Worm (Caenorhabditis elegans): Measurements from ENCODE around the gene dli-1.

DNA sequence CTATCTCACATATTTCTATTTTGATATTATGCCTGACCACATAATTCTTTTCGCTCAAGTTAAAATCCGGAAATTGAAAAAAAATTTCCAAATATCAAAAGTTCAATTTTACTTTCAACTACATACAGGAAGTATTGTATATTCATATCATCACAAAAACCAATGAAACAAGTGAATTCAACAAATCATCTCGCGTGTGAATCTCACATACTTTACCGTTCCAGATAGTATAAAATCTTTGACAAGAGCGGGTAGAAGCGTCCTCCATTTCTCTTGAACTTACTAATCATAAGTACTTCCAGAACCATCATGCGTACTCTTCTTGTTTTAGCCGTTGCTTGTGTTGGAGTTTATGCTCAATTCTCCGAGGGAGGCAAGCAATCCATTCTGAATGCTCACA is 27.1 kb downstream of the dli-1 start, which contains the start of gene scl-8:
- TF ChIP-seq lin-15B (tag; optimal IDR thresholded peaks at IDR 0.05): no peak
- no peak for TF ChIP-seq unc-130 (tag; optimal IDR thresholded peaks at IDR 0.05)
- TF ChIP-seq C34B4.2 (tag; optimal IDR thresholded peaks at IDR 0.05): no peak
- no peak for TF ChIP-seq rnt-1 (tag; optimal IDR thresholded peaks at IDR 0.05)
- TF ChIP-seq aha-1 (tag; optimal IDR thresholded peaks at IDR 0.05): no peak
- TF ChIP-seq nhr-47 (tag; optimal IDR thresholded peaks at IDR 0.05): no peak
- TF ChIP-seq nhr-28 (tag; optimal IDR thresholded peaks at IDR 0.05): no peak
- no peak for TF ChIP-seq jun-1 (tag; optimal IDR thresholded peaks at IDR 0.05)
- no peak for TF ChIP-seq ztf-11 (tag; optimal IDR thresholded peaks at IDR 0.05)
- no peak for TF ChIP-seq ceh-82 (tag; optimal IDR thresholded peaks at IDR 0.05)
- no peak for TF ChIP-seq nhr-20 (tag; optimal IDR thresholded peaks at IDR 0.05)
- TF ChIP-seq sptf-1 (tag; optimal IDR thresholded peaks at IDR 0.05): no peak

All from whole organism, L1 larva.